Worm (Caenorhabditis elegans) whole organism, early embryonic: Measurements from ENCODE around the gene cest-24.

Source experiments
- B0310.2 ChIP-seq: sonication (generic microtip); optimal IDR thresholded peaks from 2 replicates; lab custom pipeline; 2016; ENCODE audit warnings: mild to moderate bottlenecking, missing genetic modification characterization, missing compliant biosample characterization
- F13C5.2 ChIP-seq: sonication (generic microtip); optimal IDR thresholded peaks from 2 replicates; lab custom pipeline; 2017; ENCODE audit warnings: mild to moderate bottlenecking, missing genetic modification characterization, inconsistent platforms, missing compliant biosample characterization
- aly-1 ChIP-seq: sonication (generic microtip); optimal IDR thresholded peaks from 2 replicates; lab custom pipeline; 2016; ENCODE audit warnings: missing genetic modification characterization, missing compliant biosample characterization
- ama-1 ChIP-seq: fragments of 150-350 bp; optimal IDR thresholded peaks from 2 replicates; lab custom pipeline; 2014
- ceh-13 ChIP-seq: fragments of 200-800 bp; sonication (Bioruptor generic); optimal IDR thresholded peaks from 2 replicates; lab custom pipeline; 2018; ENCODE audit warnings: mild to moderate bottlenecking, missing genetic modification characterization, missing compliant biosample characterization
- ceh-36 ChIP-seq: sonication (generic microtip); optimal IDR thresholded peaks from 2 replicates; lab custom pipeline; 2016; ENCODE audit warnings: missing genetic modification characterization, inconsistent platforms, missing compliant biosample characterization
- ets-7 ChIP-seq: sonication (generic microtip); optimal IDR thresholded peaks from 2 replicates; lab custom pipeline; 2016; ENCODE audit warnings: missing genotype, missing genetic modification characterization, missing compliant biosample characterization
- flt-1 ChIP-seq: fragments of 200-800 bp; sonication (Bioruptor generic); IDR thresholded peaks from 2 replicates; pipeline ENCODE4 v1.3.6; 2022; ENCODE audit warnings: missing genetic modification characterization, missing compliant biosample characterization
- hmbx-1 ChIP-seq: sonication (generic microtip); optimal IDR thresholded peaks from 2 replicates; lab custom pipeline; 2016; ENCODE audit warnings: mild to moderate bottlenecking, missing genetic modification characterization, missing compliant biosample characterization
- hmg-4 ChIP-seq: fragments of 200-800 bp; sonication (Bioruptor generic); optimal IDR thresholded peaks from 2 replicates; lab custom pipeline; 2018; ENCODE audit warnings: mild to moderate bottlenecking, missing genetic modification characterization, missing compliant biosample characterization
- hnd-1 ChIP-seq: sonication (generic microtip); optimal IDR thresholded peaks from 2 replicates; lab custom pipeline; 2016; ENCODE audit warnings: missing genetic modification characterization, missing compliant biosample characterization
- pes-1 ChIP-seq: fragments of 200-800 bp; sonication (Bioruptor generic); IDR thresholded peaks from 2 replicates; pipeline ENCODE4 v1.3.6; 2022; ENCODE audit warnings: missing genetic modification reagents, missing genetic modification characterization, missing compliant biosample characterization
- scrt-1 ChIP-seq: fragments of 200-800 bp; sonication (Bioruptor generic); IDR thresholded peaks from 2 replicates; pipeline ENCODE4 v1.3.6; 2022; ENCODE audit warnings: missing genetic modification characterization, missing compliant biosample characterization
- sea-1 ChIP-seq: fragments of 200-800 bp; sonication (Bioruptor generic); conservative IDR thresholded peaks from 2 replicates; pipeline ENCODE4 v1.3.6; 2022; ENCODE audit warnings: missing genetic modification characterization, missing compliant biosample characterization
- tbx-11 ChIP-seq: fragments of 200-800 bp; sonication (Bioruptor generic); IDR thresholded peaks from 2 replicates; pipeline ENCODE4 v1.3.6; 2022; ENCODE audit warnings: missing genetic modification characterization, missing compliant biosample characterization
- tbx-37 ChIP-seq: fragments of 200-800 bp; sonication (Bioruptor generic); conservative IDR thresholded peaks from 2 replicates; pipeline ENCODE4 v1.3.6; 2022; ENCODE audit warnings: missing genetic modification reagents, missing genetic modification characterization, missing compliant biosample characterization
- tra-4 ChIP-seq: sonication (generic microtip); optimal IDR thresholded peaks from 2 replicates; lab custom pipeline; 2017; ENCODE audit warnings: missing genetic modification characterization, missing compliant biosample characterization

Gene cest-24

DNA sequence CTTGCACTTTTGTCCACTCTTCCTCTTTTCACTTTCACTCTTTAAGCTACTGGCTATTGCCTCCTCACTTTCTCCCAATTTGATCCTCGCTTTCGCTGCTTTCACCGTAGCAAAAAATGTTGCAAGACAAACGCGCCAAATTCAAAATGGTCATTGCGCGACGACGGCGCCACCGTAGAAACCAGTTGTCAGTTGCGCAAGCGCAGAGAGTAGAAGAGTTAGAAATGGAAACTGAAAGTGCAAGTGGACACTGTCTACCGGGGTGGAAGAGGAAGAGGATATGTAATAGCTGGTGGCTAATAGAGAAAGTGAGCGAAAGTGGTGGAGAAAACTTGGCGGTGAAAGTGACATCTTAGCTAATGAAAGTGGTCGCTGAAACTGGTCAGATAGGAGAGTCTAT lies 34.4 kb downstream of the cest-24 start:
- TF ChIP-seq tbx-11 (no peak), hmbx-1 (no peak), F13C5.2 (tag; lab: Kevin White, UChicago) (no peak), hnd-1 (tag; lab: Kevin White, UChicago) (no peak), ets-7 (no peak), ama-1 (lab: Kevin White, UChicago) (no peak), B0310.2 (tag; lab: Kevin White, UChicago) (no peak), tra-4 (no peak), aly-1 (tag; lab: Kevin White, UChicago) (no peak), hmg-4 (GFP tag; lab: Kevin White, UChicago) (no peak), flt-1 (GFP tag; lab: Robert Waterston, UW) (no peak), sea-1 (no peak), ceh-36 (tag; lab: Kevin White, UChicago) (no peak), scrt-1 (GFP tag; lab: Robert Waterston, UW) (no peak), ceh-13 (GFP tag; lab: Kevin White, UChicago) (no peak)

DNA sequence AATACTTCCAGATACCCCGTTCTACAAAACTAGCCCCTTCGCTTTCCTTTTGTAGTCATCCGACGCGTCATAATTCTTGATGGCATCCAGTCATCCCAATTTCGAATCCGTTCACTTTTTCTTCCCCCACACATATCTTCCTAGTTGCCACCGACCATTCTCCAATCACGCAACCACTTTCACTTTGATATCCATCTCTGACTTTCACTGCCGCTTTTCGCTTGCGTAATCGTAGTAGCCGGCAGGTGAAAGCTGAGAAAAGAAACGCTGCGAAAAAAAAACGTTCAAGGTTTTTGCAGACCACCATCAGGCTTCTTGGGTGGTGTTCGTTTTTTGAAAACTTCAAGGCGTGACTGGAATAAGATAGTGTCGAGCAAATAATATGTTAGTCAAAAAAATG lies 35.6 kb downstream of the cest-24 start:
- TF ChIP-seq scrt-1 (GFP tag; lab: Robert Waterston, UW) (no peak), tbx-11 (no peak), ets-7 (no peak), ceh-13 (GFP tag; lab: Kevin White, UChicago) (no peak), tra-4 (no peak), hnd-1 (tag; lab: Kevin White, UChicago) (no peak), ceh-36 (tag; lab: Kevin White, UChicago) (no peak), aly-1 (tag; lab: Kevin White, UChicago) (no peak), flt-1 (GFP tag; lab: Robert Waterston, UW) (no peak), hmbx-1 (no peak), ama-1 (lab: Kevin White, UChicago) (no peak), F13C5.2 (tag; lab: Kevin White, UChicago) (no peak), sea-1 (no peak), hmg-4 (GFP tag; lab: Kevin White, UChicago) (no peak), tbx-37 (no peak), pes-1 (GFP tag; lab: Robert Waterston, UW) (no peak), B0310.2 (tag; lab: Kevin White, UChicago) (no peak)

DNA sequence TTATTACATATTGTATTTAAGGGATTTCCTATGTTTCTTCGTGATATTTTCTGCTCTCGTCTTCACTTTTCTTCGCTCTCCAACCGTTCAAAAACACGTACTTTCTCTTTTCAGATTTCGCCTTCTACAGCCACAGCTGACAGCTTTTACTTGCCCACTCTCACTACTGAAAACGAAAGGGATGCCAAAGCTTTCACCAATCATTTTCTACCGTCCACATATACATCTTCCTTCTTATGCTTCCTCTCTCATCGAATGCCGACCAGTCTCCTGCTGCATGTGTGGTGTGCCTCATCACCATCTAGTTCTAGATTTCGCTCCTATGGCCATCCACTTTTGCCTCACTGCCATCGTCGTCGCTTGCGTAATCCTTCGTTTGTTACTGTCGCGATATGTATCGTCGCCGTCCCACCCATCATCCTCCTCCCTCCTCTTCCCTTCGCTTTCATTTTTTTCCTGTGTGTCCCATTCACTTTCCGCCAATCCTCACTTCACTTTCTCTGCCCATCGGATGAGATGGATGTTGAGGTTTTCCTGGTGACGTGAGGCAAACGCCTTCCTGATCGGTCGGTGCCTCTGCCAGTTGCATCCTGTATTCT lies 36.5 kb downstream of the cest-24 start:
- TF ChIP-seq aly-1 (tag; lab: Kevin White, UChicago) (no peak), tbx-37 (no peak)

DNA sequence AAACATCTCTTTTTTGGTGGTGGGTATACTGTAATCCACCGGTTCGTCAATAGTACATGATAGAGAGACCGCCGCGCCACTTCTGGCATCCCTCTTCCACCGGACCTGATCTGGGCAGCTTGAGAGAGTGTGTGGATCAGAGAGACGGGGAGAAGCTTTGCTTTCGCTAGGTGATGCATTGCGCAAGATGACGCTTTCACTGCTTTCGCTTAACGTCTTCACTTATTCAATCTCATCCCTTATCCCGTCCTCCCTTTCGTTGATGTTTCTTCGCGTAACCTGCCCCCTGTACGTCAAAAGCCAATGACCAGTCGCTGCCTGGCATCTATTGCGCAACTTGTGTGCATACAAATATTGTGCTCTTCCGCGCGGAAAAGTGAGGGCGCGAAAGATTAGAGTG lies 37.5 kb downstream of the cest-24 start:
- TF ChIP-seq scrt-1 (GFP tag; lab: Robert Waterston, UW) (no peak), ets-7 (no peak), hmg-4 (GFP tag; lab: Kevin White, UChicago) (no peak), tra-4 (no peak), sea-1 (no peak), aly-1 (tag; lab: Kevin White, UChicago) (no peak), hmbx-1 (no peak), F13C5.2 (tag; lab: Kevin White, UChicago) (no peak), flt-1 (GFP tag; lab: Robert Waterston, UW) (no peak), hnd-1 (tag; lab: Kevin White, UChicago) (no peak)

DNA sequence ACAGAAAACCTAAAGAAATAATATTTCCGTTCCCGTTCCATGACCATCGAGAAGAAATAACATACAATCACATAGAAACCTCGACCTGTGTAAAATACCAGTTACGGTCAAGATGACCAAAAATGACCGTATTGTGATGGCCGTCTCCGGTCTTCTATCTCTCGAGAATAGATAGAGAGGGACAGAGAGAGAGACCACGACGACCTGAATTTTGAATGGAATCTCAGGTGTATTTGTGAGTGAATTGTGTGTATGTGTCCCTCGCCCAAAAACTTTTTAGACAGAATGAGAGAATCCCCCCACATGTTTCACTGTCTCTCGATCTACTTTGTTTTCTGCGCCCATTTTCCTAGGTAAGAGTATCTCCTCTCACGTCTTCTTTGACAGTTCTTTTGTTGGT lies 38.1 kb downstream of the cest-24 start:
- TF ChIP-seq hnd-1 (tag; lab: Kevin White, UChicago) (no peak), ets-7 (no peak), F13C5.2 (tag; lab: Kevin White, UChicago) (no peak), ceh-13 (GFP tag; lab: Kevin White, UChicago) (no peak), ama-1 (lab: Kevin White, UChicago) (no peak), pes-1 (GFP tag; lab: Robert Waterston, UW) (no peak), tbx-11 (no peak), hmg-4 (GFP tag; lab: Kevin White, UChicago) (no peak), hmbx-1 (no peak), flt-1 (GFP tag; lab: Robert Waterston, UW) (no peak), ceh-36 (tag; lab: Kevin White, UChicago) (no peak), tra-4 (no peak), sea-1 (no peak), scrt-1 (GFP tag; lab: Robert Waterston, UW) (no peak)

DNA sequence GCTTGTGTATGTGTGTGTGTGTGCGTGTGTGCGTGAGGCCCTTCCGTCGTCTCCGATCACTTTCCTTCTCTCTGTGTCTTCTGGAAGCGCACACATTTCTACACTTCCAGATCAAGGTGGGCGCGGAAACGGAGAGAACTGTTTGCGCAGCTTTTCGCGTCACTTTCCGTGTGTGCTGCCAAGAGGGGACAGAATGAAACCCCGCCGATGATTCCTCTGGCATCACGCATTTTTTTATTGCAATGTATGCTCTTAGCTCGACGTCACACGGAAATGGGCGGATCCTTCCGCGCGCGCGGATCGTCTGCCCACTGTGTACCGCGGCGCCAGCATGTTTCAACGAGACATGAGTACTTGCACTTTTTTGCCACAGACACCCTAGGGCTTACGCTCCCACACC lies 38.7 kb downstream of the cest-24 start:
- TF ChIP-seq tbx-37 (no peak), ceh-13 (GFP tag; lab: Kevin White, UChicago) (no peak), aly-1 (tag; lab: Kevin White, UChicago) (no peak), tra-4 (no peak), flt-1 (GFP tag; lab: Robert Waterston, UW) (no peak), ama-1 (lab: Kevin White, UChicago) (no peak), ets-7 (no peak), hnd-1 (tag; lab: Kevin White, UChicago) (no peak), pes-1 (GFP tag; lab: Robert Waterston, UW) (no peak), hmbx-1 (no peak), B0310.2 (tag; lab: Kevin White, UChicago) (no peak), scrt-1 (GFP tag; lab: Robert Waterston, UW) (no peak), tbx-11 (no peak), sea-1 (no peak), hmg-4 (GFP tag; lab: Kevin White, UChicago) (no peak), ceh-36 (tag; lab: Kevin White, UChicago) (no peak), F13C5.2 (tag; lab: Kevin White, UChicago) (no peak)

DNA sequence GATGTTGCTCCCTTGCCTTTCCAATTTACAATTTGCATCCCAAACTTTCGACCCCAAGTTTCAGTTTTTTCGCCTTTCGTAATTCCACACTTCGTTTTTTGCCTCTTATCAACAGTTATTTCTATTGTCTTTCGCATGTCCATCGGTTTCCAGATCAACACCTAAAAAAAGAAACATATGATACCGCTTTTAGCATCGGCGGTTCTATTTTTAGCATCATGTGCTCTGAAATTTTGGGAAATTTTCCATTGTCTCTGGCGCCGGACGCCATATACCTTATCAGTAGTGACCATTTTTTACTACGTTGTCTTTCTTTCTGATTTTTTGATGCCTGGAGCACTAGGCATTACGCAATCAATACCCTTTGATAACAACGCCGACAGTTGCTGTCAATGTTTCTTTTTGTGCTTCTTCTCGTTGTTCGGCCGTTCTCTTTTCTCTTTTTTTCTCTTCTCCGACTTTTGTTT lies 39.3 kb downstream of the cest-24 start, which contains the start of gene bcl-11:
TSS of gene bcl-11 (plus strand) at position 51 of the 467 bp plus-strand sequence.
- TF ChIP-seq tbx-37 = no peak
- TF ChIP-seq B0310.2 (tag; lab: Kevin White, UChicago) = no peak
- TF ChIP-seq flt-1 (GFP tag; lab: Robert Waterston, UW) = no peak
- no peak for TF ChIP-seq ceh-13 (GFP tag; lab: Kevin White, UChicago)
- TF ChIP-seq sea-1 = no peak
- no peak for TF ChIP-seq F13C5.2 (tag; lab: Kevin White, UChicago)
- TF ChIP-seq hnd-1 (tag; lab: Kevin White, UChicago) = no peak
- TF ChIP-seq hmbx-1 = no peak
- no peak for TF ChIP-seq aly-1 (tag; lab: Kevin White, UChicago)
- no peak for TF ChIP-seq hmg-4 (GFP tag; lab: Kevin White, UChicago)
